Worm (Caenorhabditis elegans) whole organism, L3 larva: ENCODE measurements around the gene C56C10.7.
A peak's percentile ranks its signal among the peaks of the same experiment; 100 is the strongest.

Experiments
- R02D3.7 ChIP-seq: fragments of 150-350 bp; optimal IDR thresholded peaks from 2 replicates; lab custom pipeline; 2014; ENCODE audit warnings: missing biosample characterization, missing genetic modification characterization
- ZK546.5 ChIP-seq: sonication (generic microtip); optimal IDR thresholded peaks from 2 replicates; lab custom pipeline; 2017; ENCODE audit warnings: missing biosample characterization, missing genetic modification characterization
- aly-2 ChIP-seq: fragments of 150-350 bp; optimal IDR thresholded peaks from 2 replicates; lab custom pipeline; 2014; ENCODE audit warnings: missing biosample characterization, missing genetic modification characterization
- ama-1 ChIP-seq: fragments of 150-350 bp; optimal IDR thresholded peaks from 2 replicates; lab custom pipeline; 2018
- ceh-28 ChIP-seq: fragments of 150-350 bp; optimal IDR thresholded peaks from 2 replicates; lab custom pipeline; 2014; ENCODE audit warnings: missing biosample characterization, missing genetic modification reagents, missing genetic modification characterization
- egl-5 ChIP-seq: fragments of 150-350 bp; optimal IDR thresholded peaks from 2 replicates; lab custom pipeline; 2017; ENCODE audit warnings: missing biosample characterization, missing genetic modification reagents, missing genetic modification characterization, inconsistent platforms
- elt-1 ChIP-seq: fragments of 150-350 bp; optimal IDR thresholded peaks from 2 replicates; lab custom pipeline; 2014; ENCODE audit warnings: missing biosample characterization, missing genetic modification characterization
- elt-2 ChIP-seq: sonication (generic microtip); optimal IDR thresholded peaks from 2 replicates; lab custom pipeline; 2016; ENCODE audit warnings: missing genetic modification reagents, mild to moderate bottlenecking, missing genetic modification characterization, missing compliant biosample characterization
- elt-3 ChIP-seq, 3 experiments: fragments of 150-350 bp in 1 of 3; sonication (generic microtip) in 2 of 3; optimal IDR thresholded peaks; 2 replicates in 2 of 3; 4 replicates in 1 of 3; lab custom pipeline; 2014 to 2017; ENCODE audit warnings: missing biosample characterization in 3 of 3, missing genetic modification characterization in 3 of 3
- eor-1 ChIP-seq, 2 experiments: fragments of 150-350 bp; optimal IDR thresholded peaks; 2 replicates each; lab custom pipeline; 2014 to 2018; ENCODE audit warnings: missing biosample characterization in 2 of 2, missing genetic modification characterization in 2 of 2
- fkh-2 ChIP-seq: fragments of 150-350 bp; optimal IDR thresholded peaks from 2 replicates; lab custom pipeline; 2014; ENCODE audit warnings: missing biosample characterization, missing genetic modification reagents, missing genetic modification characterization
- fos-1 ChIP-seq: fragments of 150-350 bp; optimal IDR thresholded peaks from 2 replicates; lab custom pipeline; 2014; ENCODE audit warnings: missing biosample characterization, missing genetic modification characterization
- hmg-11 ChIP-seq: sonication (generic microtip); optimal IDR thresholded peaks from 2 replicates; lab custom pipeline; 2016; ENCODE audit warnings: missing genetic modification characterization, missing compliant biosample characterization
- jun-1 ChIP-seq: fragments of 150-350 bp; optimal IDR thresholded peaks from 2 replicates; lab custom pipeline; 2014; ENCODE audit warnings: missing biosample characterization, missing genetic modification reagents, missing genetic modification characterization
- lin-15B ChIP-seq: fragments of 150-350 bp; optimal IDR thresholded peaks from 2 replicates; lab custom pipeline; 2014; ENCODE audit warnings: missing biosample characterization, missing genetic modification characterization
- lin-39 ChIP-seq: fragments of 150-350 bp; optimal IDR thresholded peaks from 2 replicates; lab custom pipeline; 2018; ENCODE audit warnings: missing biosample characterization, missing genetic modification reagents, missing genetic modification characterization
- lsy-12 ChIP-seq: sonication (generic microtip); optimal IDR thresholded peaks from 2 replicates; lab custom pipeline; 2016; ENCODE audit warnings: mild to moderate bottlenecking, missing genetic modification characterization, missing compliant biosample characterization
- mdl-1 ChIP-seq: fragments of 150-350 bp; optimal IDR thresholded peaks from 2 replicates; lab custom pipeline; 2014; ENCODE audit warnings: missing biosample characterization, missing genetic modification characterization
- nfya-1 ChIP-seq: sonication (generic microtip); optimal IDR thresholded peaks from 2 replicates; lab custom pipeline; 2017; ENCODE audit warnings: missing genetic modification characterization, mild to moderate bottlenecking, missing compliant biosample characterization, antibody characterized with exemption, moderate library complexity; ENCODE audit not compliant: insufficient read depth
- nhr-11 ChIP-seq: fragments of 150-350 bp; optimal IDR thresholded peaks from 2 replicates; lab custom pipeline; 2014; ENCODE audit warnings: missing biosample characterization, missing genetic modification characterization
- nhr-12 ChIP-seq: fragments of 150-350 bp; optimal IDR thresholded peaks from 2 replicates; lab custom pipeline; 2014; ENCODE audit warnings: missing biosample characterization, missing genetic modification characterization
- nhr-23 ChIP-seq: fragments of 150-350 bp; optimal IDR thresholded peaks from 2 replicates; lab custom pipeline; 2014; ENCODE audit warnings: missing biosample characterization, missing genetic modification reagents, missing genetic modification characterization
- nhr-237 ChIP-seq: fragments of 150-350 bp; optimal IDR thresholded peaks from 2 replicates; lab custom pipeline; 2014; ENCODE audit warnings: missing biosample characterization, missing genetic modification characterization
- nhr-25 ChIP-seq: sonication (generic microtip); optimal IDR thresholded peaks from 2 replicates; lab custom pipeline; 2017; ENCODE audit warnings: missing biosample characterization, missing genetic modification characterization
- nhr-43 ChIP-seq: sonication (generic microtip); optimal IDR thresholded peaks from 2 replicates; lab custom pipeline; 2016; ENCODE audit warnings: mild to moderate bottlenecking, missing genetic modification characterization, missing compliant biosample characterization; ENCODE audit not compliant: poor library complexity, severe bottlenecking
- nhr-67 ChIP-seq: fragments of 150-350 bp; optimal IDR thresholded peaks from 2 replicates; lab custom pipeline; 2014; ENCODE audit warnings: missing biosample characterization, missing genetic modification characterization
- pha-4 ChIP-seq: fragments of 150-350 bp; optimal IDR thresholded peaks from 2 replicates; lab custom pipeline; 2014; ENCODE audit warnings: missing biosample characterization, missing genetic modification reagents, missing genetic modification characterization
- sea-2 ChIP-seq: fragments of 150-350 bp; sonication (generic microtip); optimal IDR thresholded peaks from 4 replicates; lab custom pipeline; 2014; ENCODE audit warnings: missing biosample characterization, missing genetic modification reagents, missing genetic modification characterization
- skn-1 ChIP-seq: fragments of 150-350 bp; optimal IDR thresholded peaks from 2 replicates; lab custom pipeline; 2014; ENCODE audit warnings: missing biosample characterization, missing genetic modification characterization
- snpc-4 ChIP-seq: fragments of 150-350 bp; optimal IDR thresholded peaks from 2 replicates; lab custom pipeline; 2014; ENCODE audit warnings: missing biosample characterization, missing genetic modification characterization
- tbx-2 ChIP-seq: sonication (generic microtip); optimal IDR thresholded peaks from 2 replicates; lab custom pipeline; 2016; ENCODE audit warnings: mild to moderate bottlenecking, missing genetic modification characterization, missing compliant biosample characterization
- unc-39 ChIP-seq: sonication (generic microtip); optimal IDR thresholded peaks from 4 replicates; lab custom pipeline; 2017; ENCODE audit warnings: missing biosample characterization, missing genetic modification characterization
- unc-62 ChIP-seq: fragments of 150-350 bp; sonication (generic microtip); optimal IDR thresholded peaks from 4 replicates; lab custom pipeline; 2014; ENCODE audit warnings: missing biosample characterization, missing genetic modification reagents, missing genetic modification characterization
- zag-1 ChIP-seq: fragments of 150-350 bp; optimal IDR thresholded peaks from 2 replicates; lab custom pipeline; 2014; ENCODE audit warnings: missing biosample characterization, missing genetic modification characterization
- ztf-4 ChIP-seq: fragments of 150-350 bp; optimal IDR thresholded peaks from 2 replicates; lab custom pipeline; 2014; ENCODE audit warnings: missing biosample characterization, missing genetic modification characterization

C56C10.7 gene

ce11 chrII:6563238-6563637, 24.1 kb downstream of the C56C10.7 start:
- TF ChIP-seq nhr-11 (tag; lab: Kevin White, UChicago) (no peak), snpc-4 (tag; lab: Kevin White, UChicago) (peak; percentile 67), hmg-11 (peak; percentile 55), nfya-1 (tag; lab: Kevin White, UChicago) (peak; percentile 55), ceh-28 (tag; lab: Kevin White, UChicago) (peak; percentile 21), elt-2 (tag; lab: Kevin White, UChicago) (peak; percentile 3), R02D3.7 (tag; lab: Kevin White, UChicago) (no peak), lin-39 (tag; lab: Kevin White, UChicago) (peak; percentile 70), nhr-237 (tag; lab: Kevin White, UChicago) (no peak), fkh-2 (tag; lab: Kevin White, UChicago) (no peak), lin-15B (tag; lab: Kevin White, UChicago) (peak; percentile 16)

ce11 chrII:6562203-6562867, 25.0 kb downstream of the C56C10.7 start:
- no peak for TF ChIP-seq skn-1 (tag; lab: Kevin White, UChicago)
- TF ChIP-seq ama-1 (lab: Kevin White, UChicago): peak; percentile 46
- TF ChIP-seq zag-1 (tag; lab: Kevin White, UChicago): no peak
- peak; percentile 68 for TF ChIP-seq egl-5 (tag; lab: Kevin White, UChicago)
- TF ChIP-seq lin-15B (tag; lab: Kevin White, UChicago): no peak
- TF ChIP-seq nhr-67 (tag; lab: Kevin White, UChicago): no peak
- no peak for TF ChIP-seq sea-2 (GFP tag; lab: Kevin White, UChicago)
- TF ChIP-seq ztf-4 (tag; lab: Kevin White, UChicago): no peak
- no peak for TF ChIP-seq eor-1 (tag; optimal IDR thresholded peaks at IDR 0.05; lab: Kevin White, UChicago)
- no peak for TF ChIP-seq tbx-2 (tag; lab: Kevin White, UChicago)
- TF ChIP-seq unc-62: no peak
- no peak for TF ChIP-seq fos-1 (tag; lab: Kevin White, UChicago)
- peak; percentile 85 for TF ChIP-seq nhr-25 (tag; lab: Kevin White, UChicago)
- TF ChIP-seq nhr-43 (tag; lab: Kevin White, UChicago): peak; percentile 32
- TF ChIP-seq pha-4 (tag; lab: Kevin White, UChicago): peak; percentile 63
- peak; percentile 5 for TF ChIP-seq jun-1 (tag; lab: Kevin White, UChicago)
- TF ChIP-seq nhr-11 (tag; lab: Kevin White, UChicago): no peak
- TF ChIP-seq lsy-12: no peak
- no peak for TF ChIP-seq elt-1 (tag; lab: Kevin White, UChicago)
- no peak for TF ChIP-seq unc-39 (tag; lab: Kevin White, UChicago)
- peak; percentile 64 for TF ChIP-seq nhr-23 (tag; lab: Kevin White, UChicago)
- TF ChIP-seq aly-2 (tag; lab: Kevin White, UChicago): no peak
- peak in 1 of 3 experiments; percentile 45 for TF ChIP-seq elt-3 (tag; optimal IDR thresholded peaks at IDR 0.05; lab: Kevin White, UChicago)
- no peak for TF ChIP-seq nhr-12
- no peak for TF ChIP-seq mdl-1 (tag; lab: Kevin White, UChicago)
- TF ChIP-seq, all 47 proteins: peak for 8

ce11 chrII:6561300-6561699, 26.1 kb downstream of the C56C10.7 start, which contains the start of gene F18C5.10:
Gene F18C5.10, minus strand, starts transcription at chrII:6561444.
- TF ChIP-seq aly-2 (tag; lab: Kevin White, UChicago) (no peak), snpc-4 (tag; lab: Kevin White, UChicago) (no peak), ama-1 (lab: Kevin White, UChicago) (peak; percentile 12), lin-39 (tag; lab: Kevin White, UChicago) (peak; percentile 6), egl-5 (tag; lab: Kevin White, UChicago) (peak; percentile 38), jun-1 (tag; lab: Kevin White, UChicago) (no peak), lin-15B (tag; lab: Kevin White, UChicago) (no peak), ZK546.5 (no peak), pha-4 (tag; lab: Kevin White, UChicago) (peak; percentile 28), lsy-12 (no peak), ceh-28 (tag; lab: Kevin White, UChicago) (no peak), eor-1 (tag; optimal IDR thresholded peaks at IDR 0.05; lab: Kevin White, UChicago) (no peak), nhr-25 (tag; lab: Kevin White, UChicago) (no peak), R02D3.7 (tag; lab: Kevin White, UChicago) (no peak)
